Fruit fly (Drosophila melanogaster) Kc167 (cell line): Measurements from ENCODE around the gene LysS.

Experiments
- Sin3A ChIP-seq: fragments of >200 bp; optimal IDR thresholded peaks from 2 replicates; lab custom pipeline; 2018; ENCODE audit warnings: missing external identifiers
- h ChIP-seq: fragments of >200 bp; optimal IDR thresholded peaks from 3 replicates; lab custom pipeline; 2018; ENCODE audit warnings: missing external identifiers
- insv ChIP-seq: fragments of >200 bp; optimal IDR thresholded peaks from 3 replicates; lab custom pipeline; 2018; ENCODE audit warnings: missing external identifiers
- psq ChIP-seq: fragments of >200 bp; optimal IDR thresholded peaks from 2 replicates; lab custom pipeline; 2017; ENCODE audit warnings: missing external identifiers
- ttk ChIP-seq: sonication (Bioruptor generic); optimal IDR thresholded peaks from 2 replicates; lab custom pipeline; 2017; ENCODE audit warnings: missing external identifiers

- TF ChIP-seq psq, result no peak
- no peak for TF ChIP-seq Sin3A (lab: Kevin White, UChicago)
- TF ChIP-seq ttk (lab: Kevin White, UChicago), result no peak
- TF ChIP-seq h (lab: Kevin White, UChicago), result no peak
- TF ChIP-seq insv (lab: Kevin White, UChicago), result no peak
Measured at dm6 chr3L:1204674-1205547, 22.6 kb upstream of the LysS start, which contains the start of gene CG9119.
